Worm (Caenorhabditis elegans) whole organism, mixed stage, embryonic: ENCODE results near the gene gst-30.

Experiments used
- lin-13 ChIP-seq: fragments of 150-350 bp; optimal IDR thresholded peaks from 2 replicates; lab custom pipeline; 2014; ENCODE audit warnings: missing biosample characterization, missing genetic modification characterization
- mep-1 ChIP-seq: fragments of 150-350 bp; optimal IDR thresholded peaks from 2 replicates; lab custom pipeline; 2017; ENCODE audit warnings: missing biosample characterization, missing genetic modification reagents, missing genetic modification characterization, inconsistent platforms
- nhr-12 ChIP-seq: fragments of 150-350 bp; optimal IDR thresholded peaks from 2 replicates; lab custom pipeline; 2014; ENCODE audit warnings: missing biosample characterization, missing genetic modification characterization
- nhr-237 ChIP-seq: fragments of 150-350 bp; optimal IDR thresholded peaks from 2 replicates; lab custom pipeline; 2014; ENCODE audit warnings: missing biosample characterization, missing genetic modification characterization
- pha-4 ChIP-seq: fragments of 150-350 bp; optimal IDR thresholded peaks from 2 replicates; lab custom pipeline; 2018; ENCODE audit warnings: missing biosample characterization, missing genetic modification reagents, missing genetic modification characterization
- snpc-4 ChIP-seq: fragments of 150-350 bp; optimal IDR thresholded peaks from 2 replicates; lab custom pipeline; 2014; ENCODE audit warnings: missing biosample characterization, missing genetic modification characterization
- sptf-1 ChIP-seq: sonication (generic microtip); optimal IDR thresholded peaks from 2 replicates; lab custom pipeline; 2017; ENCODE audit warnings: mild to moderate bottlenecking, missing genetic modification characterization, moderate library complexity, missing compliant biosample characterization
- tbx-8 ChIP-seq: fragments of 200-800 bp; sonication (Bioruptor generic); optimal IDR thresholded peaks from 2 replicates; lab custom pipeline; 2018; ENCODE audit warnings: mild to moderate bottlenecking, missing genetic modification characterization, moderate library complexity, missing compliant biosample characterization
- unc-39 ChIP-seq: fragments of 150-350 bp; optimal IDR thresholded peaks from 2 replicates; lab custom pipeline; 2014; ENCODE audit warnings: missing biosample characterization, missing genetic modification characterization
- unc-62 ChIP-seq: fragments of 150-350 bp; optimal IDR thresholded peaks from 2 replicates; lab custom pipeline; 2014; ENCODE audit warnings: missing biosample characterization, missing genetic modification reagents, missing genetic modification characterization
- ztf-11 ChIP-seq: fragments of 150-350 bp; optimal IDR thresholded peaks from 2 replicates; lab custom pipeline; 2014; ENCODE audit warnings: missing biosample characterization, missing genetic modification characterization

DNA sequence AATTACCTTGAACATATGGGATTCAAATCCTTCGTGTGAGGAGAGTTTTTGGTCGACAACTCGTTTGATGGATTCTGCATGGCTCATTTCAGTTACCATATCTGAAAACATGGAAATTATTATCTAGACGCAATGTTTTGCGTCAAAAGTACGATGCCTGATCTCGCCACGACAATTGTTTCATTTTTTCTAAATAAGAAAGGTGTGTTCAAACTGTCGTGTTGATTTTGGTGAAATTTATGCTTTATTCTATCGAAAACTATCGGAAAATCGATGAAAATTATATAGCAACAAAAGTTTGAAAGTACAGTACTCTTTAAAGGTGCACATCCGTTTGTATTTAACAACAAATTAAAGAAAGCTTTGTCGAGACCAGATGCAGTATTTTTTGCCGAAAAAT, 6.2 kb upstream of the gst-30 start, which contains the start of gene cblc-1:
- TF ChIP-seq tbx-8 (GFP tag; lab: Kevin White, UChicago) (no peak), ztf-11 (tag; lab: Kevin White, UChicago) (no peak), mep-1 (tag; lab: Kevin White, UChicago) (no peak), pha-4 (no peak), sptf-1 (no peak), snpc-4 (tag; lab: Kevin White, UChicago) (no peak), unc-62 (GFP tag; lab: Kevin White, UChicago) (no peak), unc-39 (tag; lab: Kevin White, UChicago) (no peak), nhr-237 (no peak), lin-13 (tag; lab: Kevin White, UChicago) (no peak), nhr-12 (no peak)
